Fruit fly (Drosophila melanogaster) whole organism, embryonic: ENCODE results near the gene Tpr2.

Source experiments
- ATbp ChIP-seq: fragments of 200-800 bp; sonication (Bioruptor generic); optimal IDR thresholded peaks from 2 replicates; lab custom pipeline; 2017; ENCODE audit warnings: missing biosample characterization, mild to moderate bottlenecking, missing genetic modification characterization, missing genetic modification reagents
- Atf3 ChIP-seq: fragments of 200-800 bp; sonication (Bioruptor generic); optimal IDR thresholded peaks from 3 replicates; lab custom pipeline; 2016; ENCODE audit warnings: missing biosample characterization, missing genetic modification characterization
- CG10462 ChIP-seq: fragments of 200-800 bp; sonication (Bioruptor generic); optimal IDR thresholded peaks from 2 replicates; lab custom pipeline; 2016; ENCODE audit warnings: missing biosample characterization, missing genetic modification characterization
- CG13424 ChIP-seq: fragments of 200-800 bp; sonication (Bioruptor generic); optimal IDR thresholded peaks from 2 replicates; lab custom pipeline; 2019; ENCODE audit warnings: missing biosample characterization, mild to moderate bottlenecking, missing genetic modification characterization, moderate library complexity
- CG14050 ChIP-seq: fragments of 200-800 bp; sonication (Bioruptor generic); IDR thresholded peaks from 3 replicates; pipeline ENCODE4 v1.3.6; 2022; ENCODE audit warnings: missing biosample characterization, missing genetic modification characterization
- CG15601 ChIP-seq: fragments of 200-800 bp; sonication (Bioruptor generic); optimal IDR thresholded peaks from 3 replicates; lab custom pipeline; 2019; ENCODE audit warnings: missing biosample characterization, mild to moderate bottlenecking, missing genetic modification characterization, moderate library complexity
- CG1603 ChIP-seq: fragments of 200-800 bp; sonication (Bioruptor generic); optimal IDR thresholded peaks from 2 replicates; lab custom pipeline; 2019; ENCODE audit warnings: missing biosample characterization, mild to moderate bottlenecking, missing genetic modification characterization, moderate library complexity
- CG16863 ChIP-seq: fragments of 200-800 bp; sonication (Bioruptor generic); optimal IDR thresholded peaks from 3 replicates; lab custom pipeline; 2016; ENCODE audit warnings: missing biosample characterization, missing genetic modification characterization
- CG18619 ChIP-seq: fragments of 200-800 bp; sonication (Bioruptor generic); optimal IDR thresholded peaks from 3 replicates; lab custom pipeline; 2017; ENCODE audit warnings: missing biosample characterization, mild to moderate bottlenecking, missing genetic modification characterization
- CG2889 ChIP-seq: fragments of 200-800 bp; sonication (Bioruptor generic); IDR thresholded peaks from 3 replicates; pipeline ENCODE4 v1.3.6; 2022; ENCODE audit warnings: missing biosample characterization, missing genetic modification characterization
- CG30020 ChIP-seq: fragments of 200-800 bp; optimal IDR thresholded peaks from 2 replicates; lab custom pipeline; 2019; ENCODE audit warnings: missing biosample characterization, mild to moderate bottlenecking, missing genetic modification characterization, moderate library complexity
- CG31224 ChIP-seq: fragments of 200-800 bp; sonication (Bioruptor generic); IDR thresholded peaks from 2 replicates; pipeline ENCODE4 v1.3.6; 2022; ENCODE audit warnings: missing biosample characterization, missing genetic modification characterization
- CG33213 ChIP-seq: fragments of 200-800 bp; sonication (Bioruptor generic); optimal IDR thresholded peaks from 3 replicates; lab custom pipeline; 2016; ENCODE audit warnings: missing biosample characterization, missing genetic modification characterization
- CG4360 ChIP-seq: fragments of 200-800 bp; sonication (Bioruptor generic); IDR thresholded peaks from 2 replicates; pipeline ENCODE4 v1.3.6; 2022; ENCODE audit warnings: missing biosample characterization, missing genetic modification characterization
- CG6689 ChIP-seq: fragments of 200-800 bp; sonication (Bioruptor generic); IDR thresholded peaks from 2 replicates; pipeline ENCODE4 v1.3.6; 2022; ENCODE audit warnings: missing biosample characterization, missing genetic modification characterization
- CG7987 ChIP-seq: fragments of 200-800 bp; sonication (Bioruptor generic); optimal IDR thresholded peaks from 2 replicates; lab custom pipeline; 2018; ENCODE audit warnings: missing biosample characterization, mild to moderate bottlenecking, missing genetic modification characterization, moderate library complexity
- CG8359 ChIP-seq: fragments of 200-800 bp; sonication (Bioruptor generic); optimal IDR thresholded peaks from 2 replicates; lab custom pipeline; 2017; ENCODE audit warnings: missing biosample characterization, mild to moderate bottlenecking, missing genetic modification characterization, borderline replicate concordance
- CG9817 ChIP-seq: fragments of 200-800 bp; sonication (Bioruptor generic); optimal IDR thresholded peaks from 2 replicates; lab custom pipeline; 2018; ENCODE audit warnings: missing biosample characterization, mild to moderate bottlenecking, missing genetic modification characterization, moderate library complexity
- Camta ChIP-seq: fragments of 200-800 bp; sonication (Bioruptor generic); optimal IDR thresholded peaks from 2 replicates; lab custom pipeline; 2016; ENCODE audit warnings: missing biosample characterization, missing genetic modification characterization
- CkIIα-i1 ChIP-seq: fragments of 200-800 bp; sonication (Bioruptor generic); IDR thresholded peaks from 2 replicates; pipeline ENCODE4 v1.3.6; 2022; ENCODE audit warnings: missing biosample characterization, missing genetic modification characterization
- Dip3 ChIP-seq: fragments of 200-800 bp; sonication (Bioruptor generic); optimal IDR thresholded peaks from 3 replicates; lab custom pipeline; 2016; ENCODE audit warnings: missing biosample characterization, missing genetic modification characterization
- Dp ChIP-seq: fragments of 200-800 bp; sonication (Bioruptor generic); optimal IDR thresholded peaks from 2 replicates; lab custom pipeline; 2018; ENCODE audit warnings: missing biosample characterization, mild to moderate bottlenecking, missing genetic modification characterization, moderate library complexity
- Ets65A ChIP-seq: fragments of 200-800 bp; sonication (Bioruptor generic); peaks from one replicate; lab custom pipeline; 2016; ENCODE audit warnings: missing biosample characterization, missing genetic modification characterization
- Hmr ChIP-seq: fragments of 200-800 bp; sonication (Bioruptor generic); optimal IDR thresholded peaks from 3 replicates; lab custom pipeline; 2017; ENCODE audit warnings: mild to moderate bottlenecking, missing biosample characterization, missing genetic modification reagents, missing genetic modification characterization
- Lhr ChIP-seq: fragments of 200-800 bp; sonication (Bioruptor generic); optimal IDR thresholded peaks from 3 replicates; lab custom pipeline; 2017; ENCODE audit warnings: mild to moderate bottlenecking, missing biosample characterization, missing genetic modification reagents, missing genetic modification characterization
- MESR4 ChIP-seq: fragments of 200-800 bp; sonication (Bioruptor generic); optimal IDR thresholded peaks from 2 replicates; lab custom pipeline; 2018; ENCODE audit warnings: missing biosample characterization, mild to moderate bottlenecking, missing genetic modification characterization, moderate library complexity
- Myb ChIP-seq: fragments of 200-800 bp; sonication (Bioruptor generic); optimal IDR thresholded peaks from 2 replicates; lab custom pipeline; 2016; ENCODE audit warnings: missing biosample characterization, missing genetic modification characterization
- Usf ChIP-seq: fragments of 200-800 bp; sonication (Bioruptor generic); optimal IDR thresholded peaks from 2 replicates; lab custom pipeline; 2017; ENCODE audit warnings: missing genotype, missing biosample characterization, missing genetic modification characterization
- bsh ChIP-seq, 2 experiments: fragments of 200-800 bp; sonication (Bioruptor generic); optimal IDR thresholded peaks; 2 replicates each; lab custom pipeline; 2017 to 2018; ENCODE audit warnings: mild to moderate bottlenecking in 2 of 2, missing biosample characterization in 2 of 2, missing genetic modification characterization in 2 of 2, moderate library complexity in 1 of 2
- caup ChIP-seq: fragments of 200-800 bp; sonication (Bioruptor generic); optimal IDR thresholded peaks from 3 replicates; lab custom pipeline; 2017; ENCODE audit warnings: missing biosample characterization, mild to moderate bottlenecking, missing genetic modification characterization, moderate library complexity; ENCODE audit not compliant: severe bottlenecking
- ci ChIP-seq: fragments of 200-800 bp; sonication (Bioruptor generic); IDR thresholded peaks from 3 replicates; pipeline ENCODE4 v1.3.6; 2022; ENCODE audit warnings: missing biosample characterization, missing genetic modification characterization
- crol ChIP-seq: fragments of 200-800 bp; sonication (Bioruptor generic); IDR thresholded peaks from 2 replicates; pipeline ENCODE4 v1.3.6; 2022; ENCODE audit warnings: missing biosample characterization, missing genetic modification characterization
- dm ChIP-seq: fragments of 200-800 bp; sonication (Bioruptor generic); optimal IDR thresholded peaks from 3 replicates; lab custom pipeline; 2016; ENCODE audit warnings: missing biosample characterization, missing genetic modification characterization
- fd102C ChIP-seq: fragments of 200-800 bp; sonication (Bioruptor generic); optimal IDR thresholded peaks from 2 replicates; lab custom pipeline; 2018; ENCODE audit warnings: missing biosample characterization, mild to moderate bottlenecking, missing genetic modification characterization, moderate library complexity
- gce ChIP-seq: fragments of 200-800 bp; sonication (Bioruptor generic); IDR thresholded peaks from 3 replicates; pipeline ENCODE4 v1.3.6; 2022; ENCODE audit warnings: missing biosample characterization, missing genetic modification characterization
- hbn ChIP-seq: fragments of 200-800 bp; sonication (Bioruptor generic); IDR thresholded peaks from 2 replicates; pipeline ENCODE4 v1.3.6; 2022; ENCODE audit warnings: missing biosample characterization, missing genetic modification characterization; ENCODE audit not compliant: partially characterized antibody
- lab ChIP-seq: fragments of 200-800 bp; sonication (Bioruptor generic); optimal IDR thresholded peaks from 3 replicates; lab custom pipeline; 2017; ENCODE audit warnings: missing biosample characterization, missing genetic modification characterization, mild to moderate bottlenecking, moderate library complexity, missing genetic modification reagents
- lola ChIP-seq, 3 experiments: fragments of >200 bp in 2 of 3; fragments of 200-800 bp in 1 of 3; sonication (Bioruptor generic) in 1 of 3; optimal IDR thresholded peaks; 2 replicates each; lab custom pipeline; 2017 to 2019; ENCODE audit warnings: missing biosample characterization in 3 of 3, missing genetic modification characterization in 3 of 3, mild to moderate bottlenecking in 1 of 3, moderate library complexity in 1 of 3
- lov ChIP-seq, 2 experiments: fragments of 200-800 bp in 1 of 2; fragments of >200 bp in 1 of 2; sonication (Bioruptor generic) in 1 of 2; IDR thresholded peaks in 1 of 2; optimal IDR thresholded peaks in 1 of 2; 2 replicates in 1 of 2; 3 replicates in 1 of 2; pipeline versions ENCODE4 v1.3.6 to Lab custom; 2017 to 2022; ENCODE audit warnings: missing biosample characterization in 1 of 2, missing genetic modification characterization in 1 of 2
- rib ChIP-seq: fragments of 200-800 bp; sonication (Bioruptor generic); IDR thresholded peaks from 2 replicates; pipeline ENCODE4 v1.3.6; 2022; ENCODE audit warnings: missing biosample characterization, missing genetic modification characterization
- sd ChIP-seq: fragments of 200-800 bp; sonication (Bioruptor generic); optimal IDR thresholded peaks from 3 replicates; lab custom pipeline; 2018; ENCODE audit warnings: missing biosample characterization, mild to moderate bottlenecking, missing genetic modification characterization, moderate library complexity
- sna ChIP-seq: fragments of 200-800 bp; sonication (Bioruptor generic); IDR thresholded peaks from 2 replicates; pipeline ENCODE4 v1.3.6; 2022; ENCODE audit warnings: missing biosample characterization, missing genetic modification characterization; ENCODE audit not compliant: partially characterized antibody
- trem ChIP-seq: fragments of 200-800 bp; optimal IDR thresholded peaks from 3 replicates; lab custom pipeline; 2019; ENCODE audit warnings: missing biosample characterization, mild to moderate bottlenecking, missing genetic modification characterization, moderate library complexity
- twi ChIP-seq: fragments of 200-800 bp; optimal IDR thresholded peaks from 2 replicates; lab custom pipeline; 2019; ENCODE audit warnings: missing biosample characterization, mild to moderate bottlenecking, missing genetic modification characterization, moderate library complexity
- unpg ChIP-seq: fragments of 200-800 bp; sonication (Bioruptor generic); optimal IDR thresholded peaks from 3 replicates; lab custom pipeline; 2018; ENCODE audit warnings: missing biosample characterization, mild to moderate bottlenecking, missing genetic modification characterization, moderate library complexity
- wor ChIP-seq: fragments of 200-800 bp; sonication (Bioruptor generic); IDR thresholded peaks from 2 replicates; pipeline ENCODE4 v1.3.6; 2022; ENCODE audit warnings: missing biosample characterization, missing genetic modification characterization
- zfh1 ChIP-seq: fragments of 200-800 bp; sonication (Bioruptor generic); IDR thresholded peaks from 3 replicates; pipeline ENCODE4 v1.3.6; 2022; ENCODE audit warnings: missing biosample characterization, missing genetic modification characterization

Tpr2 gene

DNA sequence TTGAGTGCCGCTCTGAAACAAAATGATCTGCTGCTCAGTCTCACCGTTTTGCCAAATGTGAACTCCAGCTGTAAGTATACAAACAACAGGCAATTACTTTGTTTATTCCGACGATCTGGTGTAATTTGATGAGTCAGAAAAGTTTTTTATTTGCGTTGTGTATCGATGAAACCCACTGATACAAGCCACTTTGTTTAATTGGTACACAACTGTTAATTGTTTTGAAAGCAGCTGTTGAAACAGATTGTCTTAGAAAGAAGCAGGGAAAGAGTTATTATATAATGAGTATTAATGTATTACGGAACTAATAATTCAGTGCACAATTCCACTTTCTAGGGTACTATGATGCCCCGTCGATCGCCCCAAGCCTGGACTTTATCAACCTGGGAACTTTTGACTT is 39.5 kb upstream of the Tpr2 start (continued):
- TF ChIP-seq zfh1 (GFP tag; lab: Robert Waterston, UW) (0 out of 3 replicates have a peak, but pooled peaks have one; percentile 28), CG1603 (tag; lab: Kevin White, UChicago) (peak; percentile 18), hbn (GFP tag; lab: Robert Waterston, UW) (no peak), ATbp (GFP tag; lab: Kevin White, UChicago) (peak; percentile 61), CG31224 (GFP tag; lab: Robert Waterston, UW) (no peak), CG6689 (GFP tag; lab: Robert Waterston, UW) (no peak), CG16863 (no peak), wor (GFP tag; lab: Robert Waterston, UW) (no peak), rib (GFP tag; lab: Robert Waterston, UW) (no peak), CG9817 (tag; lab: Kevin White, UChicago) (peak; percentile 6), fd102C (GFP tag; lab: Kevin White, UChicago) (no peak), gce (GFP tag; lab: Robert Waterston, UW) (0 out of 3 replicates have a peak, but pooled peaks have one; percentile 21), Camta (GFP tag; lab: Kevin White, UChicago) (no peak), Hmr (GFP tag; lab: Kevin White, UChicago) (peak; percentile 36), CG14050 (GFP tag; lab: Robert Waterston, UW) (no peak), bsh (GFP tag; optimal IDR thresholded peaks at IDR 0.05; lab: Kevin White, UChicago) (peak in 1 of 2 experiments; percentile 10), CG18619 (GFP tag; lab: Kevin White, UChicago) (peak; percentile 3), Myb (GFP tag; lab: Kevin White, UChicago) (no peak), sna (GFP tag; lab: Robert Waterston, UW) (no peak), CG2889 (GFP tag; lab: Robert Waterston, UW) (no peak), crol (GFP tag; lab: Robert Waterston, UW) (no peak), CG8359 (GFP tag; lab: Kevin White, UChicago) (no peak), dm (GFP tag; lab: Kevin White, UChicago) (no peak), CkIIα-i1 (GFP tag; lab: Robert Waterston, UW) (no peak), CG15601 (tag; lab: Kevin White, UChicago) (peak; percentile 32), Dip3 (GFP tag; lab: Kevin White, UChicago) (no peak), caup (GFP tag; lab: Kevin White, UChicago) (peak; percentile 7), ci (GFP tag; lab: Robert Waterston, UW) (0 out of 3 replicates have a peak, but pooled peaks have one; percentile 34)

DNA sequence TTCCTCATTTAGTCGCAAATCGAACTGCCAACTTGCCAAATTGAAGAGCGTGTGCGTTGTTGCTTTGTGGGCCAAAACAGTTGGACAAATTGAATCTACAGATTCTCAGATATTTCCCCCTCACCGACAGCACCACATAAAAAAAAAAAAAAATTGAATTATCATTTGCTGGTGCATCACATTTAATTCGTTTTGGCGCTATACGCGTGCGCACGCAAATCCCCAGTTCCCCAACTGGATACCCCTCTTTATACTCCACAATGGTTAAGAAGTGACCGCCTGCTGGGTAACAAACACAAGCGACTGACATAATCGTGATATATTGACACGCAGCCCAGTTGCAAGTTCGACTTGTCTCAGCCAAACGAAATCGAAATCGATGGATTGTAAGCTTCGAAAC is 33.0 kb upstream of the Tpr2 start:
- TF ChIP-seq trem (tag; lab: Kevin White, UChicago) (peak; percentile 6), Lhr (GFP tag; lab: Kevin White, UChicago) (no peak), CG7987 (GFP tag; lab: Kevin White, UChicago) (no peak), lola (GFP tag; optimal IDR thresholded peaks at IDR 0.05; lab: Kevin White, UChicago) (no peak), Dp (GFP tag; lab: Kevin White, UChicago) (no peak), CG33213 (GFP tag; lab: Kevin White, UChicago) (no peak)

DNA sequence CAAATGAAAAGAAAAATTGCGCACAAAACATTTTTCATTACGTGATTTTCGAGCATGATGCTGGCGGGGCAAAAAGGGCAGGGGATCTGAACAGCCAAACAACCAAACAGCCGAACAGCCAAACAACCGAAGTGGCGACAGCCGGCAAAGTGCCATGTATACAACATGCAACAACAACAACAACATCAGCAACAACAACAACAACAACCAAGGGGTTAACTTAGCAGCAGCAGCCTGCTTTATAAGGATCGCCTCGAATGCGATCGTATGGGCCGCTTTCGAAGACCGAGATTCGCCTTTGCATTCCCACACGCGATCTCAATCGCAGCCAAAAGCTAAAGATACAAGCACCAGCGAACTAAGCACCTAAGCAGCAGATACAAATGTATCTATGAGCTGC is 27.7 kb upstream of the Tpr2 start:
- TF ChIP-seq Atf3 (GFP tag; lab: Kevin White, UChicago) (no peak), trem (tag; lab: Kevin White, UChicago) (no peak), unpg (no peak), CG6689 (GFP tag; lab: Robert Waterston, UW) (no peak), MESR4 (no peak), CG13424 (tag; lab: Kevin White, UChicago) (no peak), lov (optimal IDR thresholded peaks at IDR 0.05; lab: Kevin White, UChicago) (no peak), lov (GFP tag; IDR thresholded peaks at IDR 0.05; lab: Robert Waterston, UW) (no peak), CG10462 (GFP tag; lab: Kevin White, UChicago) (no peak), CG30020 (tag; lab: Kevin White, UChicago) (no peak), CG4360 (GFP tag; lab: Robert Waterston, UW) (peak; percentile 91), Usf (no peak), Ets65A (GFP tag; lab: Kevin White, UChicago) (peak; percentile 15), sd (no peak), twi (tag; lab: Kevin White, UChicago) (no peak), lab (GFP tag; lab: Kevin White, UChicago) (no peak)
